Fruit fly (Drosophila melanogaster) ovary, adult (tissue): Measurements from ENCODE around the gene CG43965.

Source experiments
- CG17801 ChIP-seq: fragments of 200-800 bp; optimal IDR thresholded peaks from 2 replicates; lab custom pipeline; 2019; ENCODE audit warnings: missing biosample characterization, mild to moderate bottlenecking, missing genetic modification characterization, moderate library complexity; ENCODE audit not compliant: partially characterized antibody

CG43965 gene

dm6 chr3L:8704713-8705412 lies 20.7 kb downstream of the CG43965 start:
- peak; percentile 27 for TF ChIP-seq CG17801 (GFP tag; lab: Kevin White, UChicago)

- TF ChIP-seq CG17801 (GFP tag; lab: Kevin White, UChicago) = no peak
Measured at dm6 chr3L:8703707-8704236, 21.8 kb downstream of the CG43965 start.

- TF ChIP-seq CG17801 (GFP tag; lab: Kevin White, UChicago) = no peak
Measured at dm6 chr3L:8702448-8702847, 23.1 kb downstream of the CG43965 start.

- no peak for TF ChIP-seq CG17801 (GFP tag; lab: Kevin White, UChicago)
Measured at dm6 chr3L:8701697-8702349, 23.8 kb downstream of the CG43965 start.

DNA sequence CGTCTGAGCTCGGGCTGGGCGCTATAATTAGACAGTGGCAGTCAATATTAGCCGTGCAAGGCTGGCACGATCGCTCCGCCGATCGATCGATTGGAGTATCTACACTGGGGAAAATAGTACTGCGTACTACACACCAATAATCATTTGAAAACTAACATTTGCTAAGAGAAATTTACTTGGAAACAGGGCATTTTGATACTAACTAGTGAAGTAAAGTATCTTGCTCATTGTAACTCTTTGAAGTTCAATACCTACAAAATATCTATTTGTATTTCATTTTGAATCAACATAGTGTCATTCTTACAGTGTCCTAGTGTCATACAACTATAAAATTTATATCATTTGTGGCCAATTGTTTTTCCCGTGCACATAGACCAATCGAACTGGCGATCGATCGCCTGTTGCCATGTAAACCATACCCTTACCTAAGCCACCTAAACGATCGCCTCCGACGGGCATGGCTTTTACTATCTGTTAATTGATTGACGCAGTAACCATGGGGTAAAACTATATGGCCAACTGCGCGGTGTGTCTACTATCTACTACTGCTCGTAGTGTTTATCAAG lies 24.8 kb downstream of the CG43965 start:
- no peak for TF ChIP-seq CG17801 (GFP tag; lab: Kevin White, UChicago)

DNA sequence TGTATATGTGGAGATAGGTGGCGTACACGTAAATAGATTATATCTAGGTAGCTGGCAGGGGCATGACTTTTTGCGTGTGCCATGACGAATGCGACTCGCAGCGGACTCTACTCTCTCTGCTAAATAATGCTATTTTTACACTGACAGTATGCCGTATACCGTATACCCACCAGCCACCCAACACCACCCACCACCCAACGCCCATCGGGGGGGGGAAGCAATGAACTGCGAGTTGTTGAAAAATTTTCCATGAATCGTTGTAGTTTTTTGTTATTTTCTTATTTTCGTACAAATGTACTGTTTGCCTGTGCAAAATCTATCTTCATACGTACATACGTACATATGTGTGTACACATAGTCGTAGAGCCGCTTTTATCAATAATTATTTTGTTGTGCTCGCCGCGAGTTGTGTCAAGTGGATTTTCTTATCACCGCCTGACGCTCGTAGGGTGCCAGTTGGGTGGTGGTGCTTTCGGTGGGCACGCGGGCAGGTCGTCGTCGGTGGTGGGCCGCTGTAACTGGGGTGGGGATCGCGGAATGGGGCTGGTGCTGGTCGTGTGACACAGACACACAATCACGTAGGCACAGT lies 25.4 kb downstream of the CG43965 start:
- TF ChIP-seq CG17801 (GFP tag; lab: Kevin White, UChicago) = no peak

DNA sequence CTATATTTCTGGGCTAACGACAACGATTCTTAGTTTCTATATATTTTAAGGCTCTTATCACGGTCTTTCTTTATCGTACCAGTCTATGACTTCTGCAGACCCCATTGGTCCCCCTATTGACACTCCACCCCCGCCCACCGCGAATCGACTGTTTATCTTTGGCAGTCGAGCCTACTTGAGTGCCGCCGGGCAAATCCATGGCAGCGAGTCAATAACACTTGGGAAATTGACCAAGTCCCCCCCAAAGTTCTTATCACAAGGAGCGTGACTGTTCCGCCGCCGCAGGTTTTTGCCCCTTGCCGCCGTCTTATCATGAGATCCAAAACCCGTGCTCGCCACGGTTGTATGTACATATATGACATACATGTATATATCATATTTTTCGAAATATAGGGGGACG lies 26.0 kb downstream of the CG43965 start:
- no peak for TF ChIP-seq CG17801 (GFP tag; lab: Kevin White, UChicago)

- no peak for TF ChIP-seq CG17801 (GFP tag; lab: Kevin White, UChicago)
Measured at dm6 chr3L:8698493-8699166, 26.9 kb downstream of the CG43965 start.

DNA sequence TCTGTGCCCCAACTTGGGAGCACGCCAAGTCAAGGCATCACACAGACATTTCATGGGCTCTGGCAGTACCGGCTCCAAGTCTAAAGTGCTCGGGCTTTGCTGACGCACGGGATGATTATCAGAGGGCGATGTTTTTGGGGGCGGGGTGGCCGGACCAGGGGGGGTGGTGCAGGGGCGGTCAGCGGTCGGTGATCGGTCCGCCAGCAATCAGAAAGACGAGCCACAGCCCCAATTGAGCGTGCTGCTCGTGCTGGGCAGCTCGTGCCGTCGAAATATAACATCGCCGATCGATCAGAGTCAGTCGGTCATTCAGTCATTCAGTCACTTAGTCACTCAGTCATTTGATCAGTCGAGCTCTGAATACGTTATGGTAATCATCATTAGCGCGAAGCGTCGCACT lies 27.7 kb downstream of the CG43965 start:
- TF ChIP-seq CG17801 (GFP tag; lab: Kevin White, UChicago) = peak; percentile 13

DNA sequence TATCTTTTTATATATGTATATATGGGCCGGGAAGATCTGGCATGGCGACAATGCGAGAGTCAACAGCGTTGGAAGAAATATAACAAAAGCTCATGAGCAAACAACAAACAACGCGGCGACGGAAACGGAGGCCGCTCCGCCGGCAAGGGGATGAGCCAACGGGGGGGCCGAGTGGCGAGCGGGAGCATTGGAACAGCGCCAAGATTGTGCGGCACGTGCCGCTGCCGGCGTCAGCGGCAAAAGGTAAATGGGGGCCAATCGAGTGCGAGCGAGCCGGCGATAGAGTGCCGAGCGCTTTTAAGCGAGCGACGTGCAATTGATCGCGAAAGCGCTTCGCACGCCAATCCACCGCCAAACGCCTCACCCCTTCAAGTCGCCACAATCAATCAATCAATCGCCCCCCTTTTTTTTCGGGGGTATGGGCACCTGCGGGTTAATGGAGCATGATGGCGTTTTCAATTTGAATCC lies 29.1 kb downstream of the CG43965 start:
- TF ChIP-seq CG17801 (GFP tag; lab: Kevin White, UChicago) = peak; percentile 73

DNA sequence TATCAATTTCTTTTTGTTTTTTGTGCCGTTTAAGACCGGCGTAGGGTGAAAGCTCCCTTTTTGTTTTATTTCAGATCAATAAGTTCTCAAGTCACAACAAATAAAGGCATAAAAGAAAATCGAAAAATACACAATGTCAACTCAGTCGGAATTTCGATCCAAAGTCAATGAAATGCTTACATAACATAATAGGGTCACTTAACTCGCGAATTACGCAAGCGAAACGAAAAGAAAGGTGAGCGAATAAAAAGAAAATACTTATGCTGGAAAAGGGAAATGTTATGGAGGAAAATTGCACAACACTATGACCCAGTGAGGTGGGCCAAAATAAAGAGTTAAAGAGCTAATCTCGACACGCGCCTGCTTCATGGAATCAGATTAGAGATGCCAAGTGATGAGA lies 29.6 kb downstream of the CG43965 start:
- TF ChIP-seq CG17801 (GFP tag; lab: Kevin White, UChicago) = no peak

dm6 chr3L:8693558-8694502 lies 31.7 kb downstream of the CG43965 start:
- TF ChIP-seq CG17801 (GFP tag; lab: Kevin White, UChicago) = no peak
